Fruit fly (Drosophila melanogaster) whole organism, embryonic: ENCODE results near the gene RpS17.

Source experiments
- Antp ChIP-seq: fragments of 200-800 bp; sonication (Bioruptor generic); optimal IDR thresholded peaks from 3 replicates; lab custom pipeline; 2016; ENCODE audit warnings: missing biosample characterization, missing genetic modification characterization
- Atf-2 ChIP-seq: fragments of 200-800 bp; sonication (Bioruptor generic); optimal IDR thresholded peaks from 2 replicates; lab custom pipeline; 2016; ENCODE audit warnings: missing biosample characterization, missing genetic modification characterization
- BEAF-32 ChIP-seq: fragments of 200-800 bp; sonication (Bioruptor generic); optimal IDR thresholded peaks from 3 replicates; lab custom pipeline; 2017; ENCODE audit warnings: missing biosample characterization, missing genetic modification characterization, mild to moderate bottlenecking, moderate library complexity, missing genetic modification reagents
- CG10267 ChIP-seq: fragments of 200-800 bp; sonication (Bioruptor generic); optimal IDR thresholded peaks from 2 replicates; lab custom pipeline; 2018; ENCODE audit warnings: missing biosample characterization, mild to moderate bottlenecking, missing genetic modification characterization, moderate library complexity
- CG10431 ChIP-seq: fragments of 200-800 bp; sonication (Bioruptor generic); optimal IDR thresholded peaks from 3 replicates; lab custom pipeline; 2018; ENCODE audit warnings: missing biosample characterization, mild to moderate bottlenecking, missing genetic modification characterization
- CG10959 ChIP-seq: fragments of 200-800 bp; sonication (Bioruptor generic); IDR thresholded peaks from 2 replicates; pipeline ENCODE4 v1.3.6; 2022; ENCODE audit warnings: missing biosample characterization, missing genetic modification characterization
- CG11504 ChIP-seq: fragments of 200-800 bp; sonication (Bioruptor generic); optimal IDR thresholded peaks from 3 replicates; lab custom pipeline; 2019; ENCODE audit warnings: missing biosample characterization, mild to moderate bottlenecking, missing genetic modification characterization, moderate library complexity
- CG12219 ChIP-seq: fragments of 200-800 bp; sonication (Bioruptor generic); optimal IDR thresholded peaks from 3 replicates; lab custom pipeline; 2018; ENCODE audit warnings: missing biosample characterization, mild to moderate bottlenecking, missing genetic modification characterization
- CG12942 ChIP-seq: fragments of 200-800 bp; sonication (Bioruptor generic); optimal IDR thresholded peaks from 3 replicates; lab custom pipeline; 2016; ENCODE audit warnings: missing biosample characterization, missing genetic modification characterization
- CG13624 ChIP-seq: fragments of 200-800 bp; sonication (Bioruptor generic); optimal IDR thresholded peaks from 2 replicates; lab custom pipeline; 2016; ENCODE audit warnings: missing biosample characterization, missing genetic modification characterization
- CG15514 ChIP-seq: fragments of 200-800 bp; sonication (Bioruptor generic); optimal IDR thresholded peaks from 3 replicates; lab custom pipeline; 2017; ENCODE audit warnings: missing biosample characterization, missing genetic modification characterization, mild to moderate bottlenecking, moderate library complexity, missing genetic modification reagents
- CG1602 ChIP-seq: fragments of 200-800 bp; sonication (Bioruptor generic); optimal IDR thresholded peaks from 3 replicates; lab custom pipeline; 2016; ENCODE audit warnings: missing biosample characterization, missing genetic modification characterization
- CG16863 ChIP-seq: fragments of 200-800 bp; sonication (Bioruptor generic); optimal IDR thresholded peaks from 3 replicates; lab custom pipeline; 2016; ENCODE audit warnings: missing biosample characterization, missing genetic modification characterization
- CG17186 ChIP-seq: fragments of 200-800 bp; sonication (Bioruptor generic); optimal IDR thresholded peaks from 3 replicates; lab custom pipeline; 2017; ENCODE audit warnings: missing biosample characterization, missing genetic modification reagents, missing genetic modification characterization
- CG17359 ChIP-seq: fragments of 200-800 bp; sonication (Bioruptor generic); optimal IDR thresholded peaks from 3 replicates; lab custom pipeline; 2018; ENCODE audit warnings: missing biosample characterization, mild to moderate bottlenecking, missing genetic modification characterization, moderate library complexity
- CG1792 ChIP-seq: fragments of 200-800 bp; sonication (Bioruptor generic); optimal IDR thresholded peaks from 2 replicates; lab custom pipeline; 2016; ENCODE audit warnings: missing biosample characterization, missing genetic modification characterization
- CG2889 ChIP-seq: fragments of 200-800 bp; sonication (Bioruptor generic); IDR thresholded peaks from 3 replicates; pipeline ENCODE4 v1.3.6; 2022; ENCODE audit warnings: missing biosample characterization, missing genetic modification characterization
- CG4404 ChIP-seq: fragments of 200-800 bp; sonication (Bioruptor generic); IDR thresholded peaks from 2 replicates; pipeline ENCODE4 v1.3.6; 2022; ENCODE audit warnings: missing biosample characterization, missing genetic modification characterization
- CG5953 ChIP-seq: fragments of 200-800 bp; sonication (Bioruptor generic); IDR thresholded peaks from 2 replicates; pipeline ENCODE4 v1.3.6; 2022; ENCODE audit warnings: missing biosample characterization, missing genetic modification characterization
- CG7556 ChIP-seq: fragments of 200-800 bp; sonication (Bioruptor generic); optimal IDR thresholded peaks from 2 replicates; lab custom pipeline; 2017; ENCODE audit warnings: missing biosample characterization, mild to moderate bottlenecking, missing genetic modification characterization
- CG8281 ChIP-seq: fragments of 200-800 bp; sonication (Bioruptor generic); optimal IDR thresholded peaks from 2 replicates; lab custom pipeline; 2018; ENCODE audit warnings: missing biosample characterization, mild to moderate bottlenecking, missing genetic modification characterization, moderate library complexity
- D ChIP-seq, 2 experiments: fragments of 200-800 bp in 1 of 2; fragments of >200 bp in 1 of 2; sonication (Bioruptor generic) in 1 of 2; optimal IDR thresholded peaks; 2 replicates in 1 of 2; 3 replicates in 1 of 2; lab custom pipeline; 2017; ENCODE audit warnings: mild to moderate bottlenecking in 1 of 2, missing biosample characterization in 1 of 2, missing genetic modification characterization in 1 of 2, missing genetic modification reagents in 1 of 2
- Dbx ChIP-seq: fragments of 200-800 bp; sonication (Bioruptor generic); IDR thresholded peaks from 3 replicates; pipeline ENCODE4 v1.3.6; 2022; ENCODE audit warnings: missing biosample characterization, missing genetic modification characterization
- Dip3 ChIP-seq: fragments of 200-800 bp; sonication (Bioruptor generic); optimal IDR thresholded peaks from 3 replicates; lab custom pipeline; 2016; ENCODE audit warnings: missing biosample characterization, missing genetic modification characterization
- Dll ChIP-seq: fragments of 200-800 bp; sonication (Bioruptor generic); IDR thresholded peaks from 4 replicates; pipeline ENCODE4 v1.3.6; 2022; ENCODE audit warnings: missing biosample characterization, missing genetic modification characterization; ENCODE audit not compliant: partially characterized antibody
- E2f2 ChIP-seq: fragments of 200-800 bp; sonication (Bioruptor generic); IDR thresholded peaks from 2 replicates; pipeline ENCODE4 v1.3.6; 2022; ENCODE audit warnings: missing biosample characterization, missing genetic modification characterization
- Hmx ChIP-seq: fragments of 200-800 bp; sonication (Bioruptor generic); optimal IDR thresholded peaks from 2 replicates; lab custom pipeline; 2016; ENCODE audit warnings: missing biosample characterization, missing genetic modification characterization
- Jarid2 ChIP-seq: fragments of 200-800 bp; sonication (Bioruptor generic); optimal IDR thresholded peaks from 3 replicates; lab custom pipeline; 2017; ENCODE audit warnings: mild to moderate bottlenecking, missing biosample characterization, missing genetic modification reagents, missing genetic modification characterization
- Med ChIP-seq: fragments of 200-800 bp; sonication (Bioruptor generic); peaks from one replicate; lab custom pipeline; 2016; ENCODE audit warnings: missing biosample characterization, missing genetic modification characterization, mild to moderate bottlenecking, inconsistent platforms, moderate library complexity
- Nf-YB ChIP-seq: fragments of 200-800 bp; sonication (Bioruptor generic); optimal IDR thresholded peaks from 3 replicates; lab custom pipeline; 2019; ENCODE audit warnings: missing biosample characterization, mild to moderate bottlenecking, missing genetic modification characterization, moderate library complexity
- Oli ChIP-seq: fragments of 200-800 bp; sonication (Bioruptor generic); optimal IDR thresholded peaks from 2 replicates; lab custom pipeline; 2018; ENCODE audit warnings: missing biosample characterization, mild to moderate bottlenecking, missing genetic modification characterization, moderate library complexity
- Sry-δ ChIP-seq: fragments of 200-800 bp; sonication (Bioruptor generic); optimal IDR thresholded peaks from 2 replicates; lab custom pipeline; 2016; ENCODE audit warnings: missing biosample characterization, missing genetic modification characterization
- Trl ChIP-seq, 3 experiments: fragments of >200 bp in 2 of 3; fragments of 200-800 bp in 1 of 3; sonication (Bioruptor generic) in 1 of 3; optimal IDR thresholded peaks; 2 replicates in 1 of 3; 3 replicates in 2 of 3; lab custom pipeline; 2016 to 2017; ENCODE audit warnings: missing biosample characterization in 1 of 3, missing genetic modification characterization in 1 of 3
- Usf ChIP-seq: fragments of 200-800 bp; sonication (Bioruptor generic); optimal IDR thresholded peaks from 2 replicates; lab custom pipeline; 2017; ENCODE audit warnings: missing genotype, missing biosample characterization, missing genetic modification characterization
- YL-1 ChIP-seq: fragments of 200-800 bp; sonication (Bioruptor generic); optimal IDR thresholded peaks from 3 replicates; lab custom pipeline; 2017; ENCODE audit warnings: missing biosample characterization, mild to moderate bottlenecking, missing genetic modification characterization
- ara ChIP-seq: fragments of 200-800 bp; sonication (Bioruptor generic); IDR thresholded peaks from 2 replicates; pipeline ENCODE4 v1.3.6; 2022; ENCODE audit warnings: missing biosample characterization, missing genetic modification characterization
- ato ChIP-seq: fragments of 200-800 bp; sonication (Bioruptor generic); IDR thresholded peaks from 2 replicates; pipeline ENCODE4 v1.3.6; 2022; ENCODE audit warnings: missing biosample characterization, missing genetic modification characterization; ENCODE audit not compliant: partially characterized antibody
- bcd ChIP-seq: fragments of 200-800 bp; sonication (Bioruptor generic); optimal IDR thresholded peaks from 2 replicates; lab custom pipeline; 2017; ENCODE audit warnings: missing biosample characterization, mild to moderate bottlenecking, missing genetic modification characterization
- ftz-f1 ChIP-seq: fragments of 200-800 bp; sonication (Bioruptor generic); optimal IDR thresholded peaks from 2 replicates; lab custom pipeline; 2016; ENCODE audit warnings: missing biosample characterization, missing genetic modification characterization
- lola ChIP-seq, 3 experiments: fragments of >200 bp in 2 of 3; fragments of 200-800 bp in 1 of 3; sonication (Bioruptor generic) in 1 of 3; optimal IDR thresholded peaks; 2 replicates each; lab custom pipeline; 2017 to 2019; ENCODE audit warnings: missing biosample characterization in 3 of 3, missing genetic modification characterization in 3 of 3, mild to moderate bottlenecking in 1 of 3, moderate library complexity in 1 of 3
- pita ChIP-seq: fragments of 200-800 bp; sonication (Bioruptor generic); optimal IDR thresholded peaks from 2 replicates; lab custom pipeline; 2017; ENCODE audit warnings: missing biosample characterization, mild to moderate bottlenecking, missing genetic modification characterization
- prd ChIP-seq, 3 experiments: fragments of >200 bp in 2 of 3; fragments of 200-800 bp in 1 of 3; sonication (Bioruptor generic) in 1 of 3; optimal IDR thresholded peaks in 2 of 3; IDR thresholded peaks in 1 of 3; 2 replicates in 2 of 3; 3 replicates in 1 of 3; pipeline versions ENCODE4 v1.3.6 to Lab custom; 2017 to 2022; ENCODE audit warnings: missing biosample characterization in 1 of 3, missing genetic modification characterization in 1 of 3
- pum ChIP-seq: fragments of 200-800 bp; sonication (Bioruptor generic); optimal IDR thresholded peaks from 2 replicates; lab custom pipeline; 2016; ENCODE audit warnings: missing biosample characterization, missing genetic modification characterization
- row ChIP-seq: fragments of 200-800 bp; sonication (Bioruptor generic); IDR thresholded peaks from 3 replicates; pipeline ENCODE4 v1.3.6; 2022; ENCODE audit warnings: missing biosample characterization, missing genetic modification characterization
- run ChIP-seq: fragments of 200-800 bp; sonication (Bioruptor generic); optimal IDR thresholded peaks from 3 replicates; lab custom pipeline; 2018; ENCODE audit warnings: missing biosample characterization, mild to moderate bottlenecking, missing genetic modification characterization
- tna ChIP-seq: fragments of 200-800 bp; sonication (Bioruptor generic); IDR thresholded peaks from 2 replicates; pipeline ENCODE4 v1.3.6; 2022; ENCODE audit warnings: missing biosample characterization, missing genetic modification characterization; ENCODE audit not compliant: partially characterized antibody
- vnd ChIP-seq: fragments of 200-800 bp; sonication (Bioruptor generic); IDR thresholded peaks from 3 replicates; pipeline ENCODE4 v1.3.6; 2022; ENCODE audit warnings: missing biosample characterization, missing genetic modification characterization; ENCODE audit not compliant: partially characterized antibody
- zf30C ChIP-seq: fragments of 200-800 bp; sonication (Bioruptor generic); optimal IDR thresholded peaks from 3 replicates; lab custom pipeline; 2018; ENCODE audit warnings: missing biosample characterization, mild to moderate bottlenecking, missing genetic modification characterization

The RpS17 gene

dm6 chr3L:9462247-9462769, 32.7 kb upstream of the RpS17 start (continued):
- no peak for TF ChIP-seq D (optimal IDR thresholded peaks at IDR 0.05; lab: Kevin White, UChicago)
- peak; percentile 91 for TF ChIP-seq D (GFP tag; optimal IDR thresholded peaks at IDR 0.05; lab: Kevin White, UChicago)
- peak; percentile 74 for TF ChIP-seq CG8281
- no peak for TF ChIP-seq ftz-f1 (GFP tag; lab: Kevin White, UChicago)
- TF ChIP-seq CG1792 (GFP tag; lab: Kevin White, UChicago), result peak; percentile 41
- TF ChIP-seq CG2889 (GFP tag; lab: Robert Waterston, UW), result no peak
- TF ChIP-seq Usf (GFP tag; lab: Kevin White, UChicago), result peak; percentile 47
- TF ChIP-seq run (tag; lab: Kevin White, UChicago), result peak; percentile 89
- no peak for TF ChIP-seq BEAF-32
- TF ChIP-seq CG11504 (tag; lab: Kevin White, UChicago), result peak; percentile 92
- TF ChIP-seq CG16863 (GFP tag; lab: Kevin White, UChicago), result peak; percentile 71
- TF ChIP-seq Sry-δ (GFP tag; lab: Kevin White, UChicago), result peak; percentile 15
- TF ChIP-seq Oli (tag; lab: Kevin White, UChicago), result peak; percentile 87
- peak; percentile 89 for TF ChIP-seq CG12219 (GFP tag; lab: Kevin White, UChicago)
- TF ChIP-seq Antp (GFP tag; lab: Kevin White, UChicago), result peak; percentile 48
- no peak for TF ChIP-seq pita (GFP tag; lab: Kevin White, UChicago)
- TF ChIP-seq CG10959 (GFP tag; lab: Robert Waterston, UW), result peak; percentile 66
- peak; percentile 71 for TF ChIP-seq CG12942 (GFP tag; lab: Kevin White, UChicago)
- TF ChIP-seq row (GFP tag; lab: Robert Waterston, UW), result peak; percentile 96
- TF ChIP-seq Dll, result peak; percentile 32; the same call in 1 of the 4 replicates
- peak; percentile 52 for TF ChIP-seq YL-1 (GFP tag; lab: Kevin White, UChicago)
- TF ChIP-seq Nf-YB (GFP tag; lab: Kevin White, UChicago), result peak; percentile 79
- TF ChIP-seq tna, result no peak
- TF ChIP-seq CG5953 (GFP tag; lab: Robert Waterston, UW), result peak; percentile 51; the same call in 1 of the 2 replicates
- TF ChIP-seq E2f2 (GFP tag; lab: Robert Waterston, UW), result peak; percentile 57; the same call in 1 of the 2 replicates
- peak; percentile 58; the same call in 1 of the 2 replicates for TF ChIP-seq ara (GFP tag; lab: Robert Waterston, UW)
- no peak for TF ChIP-seq zf30C (GFP tag; lab: Kevin White, UChicago)
- peak; percentile 72 for TF ChIP-seq pum
- TF ChIP-seq ato (GFP tag; lab: Robert Waterston, UW), result no peak
- no peak for TF ChIP-seq vnd (GFP tag; lab: Robert Waterston, UW)
- peak; percentile 87 for TF ChIP-seq Med (GFP tag; lab: Kevin White, UChicago)
- peak; percentile 69 for TF ChIP-seq Hmx
- peak; percentile 92 for TF ChIP-seq CG10267 (tag; lab: Kevin White, UChicago)
- TF ChIP-seq CG4404 (GFP tag; lab: Robert Waterston, UW), result peak; percentile 47; the same call in 1 of the 2 replicates
- TF ChIP-seq CG17186 (GFP tag; lab: Kevin White, UChicago), result peak; percentile 63
- TF ChIP-seq CG10431, result peak; percentile 79

- TF ChIP-seq Trl (optimal IDR thresholded peaks at IDR 0.05; lab: Kevin White, UChicago) (peak in 1 of 2 experiments; percentile 96), Trl (GFP tag; optimal IDR thresholded peaks at IDR 0.05; lab: Kevin White, UChicago) (no peak), Dip3 (GFP tag; lab: Kevin White, UChicago) (peak; percentile 47), lola (GFP tag; optimal IDR thresholded peaks at IDR 0.05; lab: Kevin White, UChicago) (no peak), Dbx (GFP tag; lab: Robert Waterston, UW) (no peak), bcd (GFP tag; lab: Kevin White, UChicago) (peak; percentile 38), Atf-2 (GFP tag; lab: Kevin White, UChicago) (no peak), zf30C (GFP tag; lab: Kevin White, UChicago) (no peak), CG15514 (GFP tag; lab: Kevin White, UChicago) (peak; percentile 21), prd (optimal IDR thresholded peaks at IDR 0.05; lab: Kevin White, UChicago) (no peak), prd (GFP tag; IDR thresholded peaks at IDR 0.05; lab: Robert Waterston, UW) (peak; percentile 59), CG17359 (tag; lab: Kevin White, UChicago) (peak; percentile 65), CG1602 (GFP tag; lab: Kevin White, UChicago) (no peak), CG13624 (GFP tag; lab: Kevin White, UChicago) (no peak), CG7556 (GFP tag; lab: Kevin White, UChicago) (no peak), Jarid2 (peak; percentile 10)
These were observed 32.1 kb upstream of the RpS17 start for dm6 chr3L:9461670-9462246.
